Fruit fly (Drosophila melanogaster): ENCODE results near the gene Cpsf73.

Gene Cpsf73

DNA sequence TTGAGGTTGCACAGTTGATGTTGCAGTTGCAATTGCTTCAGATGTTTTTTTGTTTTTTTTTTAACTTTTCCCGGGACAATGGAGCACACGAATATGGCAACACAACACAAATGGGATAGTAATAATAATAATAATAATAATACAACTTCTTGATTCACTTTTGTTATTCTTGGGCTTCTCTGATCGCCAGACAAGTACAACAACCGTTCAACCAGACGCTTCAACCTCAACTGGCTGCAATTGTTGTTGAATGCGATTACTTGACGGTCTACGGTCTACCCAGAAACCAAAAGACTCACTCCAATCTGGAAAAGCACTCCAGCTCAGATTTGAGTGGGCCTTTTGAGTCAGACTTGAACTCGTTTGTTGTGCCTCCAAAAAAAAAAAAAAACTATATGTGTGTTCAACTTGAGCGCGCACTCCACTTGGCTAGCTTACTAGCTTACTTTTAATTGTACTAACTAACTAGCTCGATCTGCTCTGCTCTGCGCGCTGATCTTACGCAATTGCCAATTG is 22.1 kb downstream of the Cpsf73 start, which contains the start of gene CG14301:
TSS of gene CG14301 (minus strand) at position 216 of the 516 bp plus-strand sequence.
- TF ChIP-seq Blimp-1 (GFP tag; optimal IDR thresholded peaks at IDR 0.05) (no peak), CG8119 (GFP tag; IDR thresholded peaks at IDR 0.05) (no peak; the same call in 2 of the 3 replicates), fkh (GFP tag; optimal IDR thresholded peaks at IDR 0.05) (no peak), CG11294 (GFP tag; IDR thresholded peaks at IDR 0.05) (no peak), CG11902 (GFP tag; optimal IDR thresholded peaks at IDR 0.05) (no peak), ss (GFP tag; optimal IDR thresholded peaks at IDR 0.05) (peak in 1 of 2 experiments; percentile 13), fd59A (GFP tag; optimal IDR thresholded peaks at IDR 0.05) (no peak), eg (GFP tag; IDR thresholded peaks at IDR 0.05) (peak; percentile 29; the same call in 1 of the 3 replicates), CG3919 (GFP tag; optimal IDR thresholded peaks at IDR 0.05) (peak; percentile 10), achi (GFP tag; optimal IDR thresholded peaks at IDR 0.05) (no peak), Eip78C (GFP tag) (peak; percentile 29), Lpt (GFP tag; optimal IDR thresholded peaks at IDR 0.05) (peak; percentile 3), CG15336 (GFP tag; IDR thresholded peaks at IDR 0.05) (peak; percentile 16; the same call in 1 of the 2 replicates), esn (GFP tag; optimal IDR thresholded peaks at IDR 0.05) (no peak)

DNA sequence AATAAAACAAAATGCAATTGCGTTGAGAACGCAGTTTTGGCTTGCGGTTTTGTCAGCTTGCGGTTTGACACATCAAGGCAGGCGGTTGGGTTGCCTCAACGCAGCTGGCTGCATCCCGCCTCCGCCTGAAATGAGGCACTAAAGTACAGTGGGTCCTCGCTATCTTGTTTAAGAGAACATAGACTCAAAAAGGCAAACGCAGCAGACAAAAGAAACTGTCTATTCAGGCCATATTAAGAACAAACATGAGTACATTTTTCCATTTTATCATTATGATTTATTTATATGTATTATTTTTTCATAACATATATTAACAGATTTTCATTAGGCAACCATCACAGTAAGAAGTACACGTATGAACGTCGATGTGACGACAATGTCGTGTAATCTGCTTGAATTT is 23.7 kb downstream of the Cpsf73 start:
- TF ChIP-seq OdsH (GFP tag; optimal IDR thresholded peaks at IDR 0.05), result peak; percentile 13
- peak; percentile 60 for TF ChIP-seq CG15336 (GFP tag; IDR thresholded peaks at IDR 0.05)
- TF ChIP-seq Eip78C (GFP tag), result peak; percentile 56
- peak; percentile 49 for TF ChIP-seq dsx (GFP tag; optimal IDR thresholded peaks at IDR 0.05; ENCODE audit: poor library complexity, severe bottlenecking)
- TF ChIP-seq eg (GFP tag; IDR thresholded peaks at IDR 0.05), result peak; percentile 75
- TF ChIP-seq CG3919 (GFP tag; optimal IDR thresholded peaks at IDR 0.05), result peak; percentile 27
- TF ChIP-seq achi (GFP tag; optimal IDR thresholded peaks at IDR 0.05), result peak; percentile 27
- peak; percentile 4 for TF ChIP-seq esn (GFP tag; optimal IDR thresholded peaks at IDR 0.05)
- no peak for TF ChIP-seq fd85E (GFP tag; optimal IDR thresholded peaks at IDR 0.05)
- peak; percentile 19 for TF ChIP-seq Hr4 (GFP tag; optimal IDR thresholded peaks at IDR 0.05)
- TF ChIP-seq Met (GFP tag; optimal IDR thresholded peaks at IDR 0.05), result no peak
- TF ChIP-seq Sox15 (GFP tag; optimal IDR thresholded peaks at IDR 0.05), result no peak
- TF ChIP-seq Gug (GFP tag; IDR thresholded peaks at IDR 0.05), result peak; percentile 30; the same call in 1 of the 2 replicates
- peak; percentile 49; the same call in 1 of the 3 replicates for TF ChIP-seq CG6163 (GFP tag; IDR thresholded peaks at IDR 0.05)
- peak; percentile 40; the same call in 1 of the 2 replicates for TF ChIP-seq CG11294 (GFP tag; IDR thresholded peaks at IDR 0.05)
- peak in 1 of 2 experiments; percentile 13 for TF ChIP-seq ss (GFP tag; optimal IDR thresholded peaks at IDR 0.05)
- peak; percentile 46 for TF ChIP-seq CG32006 (GFP tag; optimal IDR thresholded peaks at IDR 0.05)
- TF ChIP-seq CG6792 (GFP tag; optimal IDR thresholded peaks at IDR 0.05), result peak; percentile 13
- TF ChIP-seq net (GFP tag; optimal IDR thresholded peaks at IDR 0.05), result no peak
- TF ChIP-seq CG6276 (GFP tag; optimal IDR thresholded peaks at IDR 0.05), result peak; percentile 12
- TF ChIP-seq Ets96B (tag; optimal IDR thresholded peaks at IDR 0.05), result peak; percentile 25
- TF ChIP-seq fd59A (GFP tag; optimal IDR thresholded peaks at IDR 0.05), result no peak
- peak; percentile 6 for TF ChIP-seq CG3032 (tag; optimal IDR thresholded peaks at IDR 0.05)
- TF ChIP-seq CG8119 (GFP tag; IDR thresholded peaks at IDR 0.05), result peak; percentile 33; the same call in 1 of the 3 replicates

dm6 chr3R:18633099-18633498 is 30.3 kb downstream of the Cpsf73 start:
- TF ChIP-seq Hr39 (GFP tag; optimal IDR thresholded peaks at IDR 0.05) (no peak), topi (GFP tag; optimal IDR thresholded peaks at IDR 0.05) (no peak), svp (GFP tag) (no peak), dsx (GFP tag; optimal IDR thresholded peaks at IDR 0.05; ENCODE audit: poor library complexity, severe bottlenecking) (no peak), CG6808 (GFP tag; optimal IDR thresholded peaks at IDR 0.05) (no peak), CG11762 (GFP tag; optimal IDR thresholded peaks at IDR 0.05; ENCODE audit: insufficient read depth) (no peak), CG6792 (GFP tag; optimal IDR thresholded peaks at IDR 0.05) (no peak), CG1621 (tag; optimal IDR thresholded peaks at IDR 0.05) (no peak), CG11902 (GFP tag; optimal IDR thresholded peaks at IDR 0.05) (no peak), Eip75B (GFP tag; optimal IDR thresholded peaks at IDR 0.05) (no peak), esn (GFP tag; optimal IDR thresholded peaks at IDR 0.05) (no peak), CG6854 (GFP tag; optimal IDR thresholded peaks at IDR 0.05) (no peak), CG11294 (GFP tag; IDR thresholded peaks at IDR 0.05) (0 out of 2 replicates have a peak, but pooled peaks have one; percentile 23), fkh (GFP tag; optimal IDR thresholded peaks at IDR 0.05) (no peak), Gug (GFP tag; IDR thresholded peaks at IDR 0.05) (no peak), CG9139 (GFP tag; optimal IDR thresholded peaks at IDR 0.05) (no peak), dac (GFP tag; optimal IDR thresholded peaks at IDR 0.05) (no peak), CG8319 (GFP tag; optimal IDR thresholded peaks at IDR 0.05) (no peak), Sox102F (GFP tag; optimal IDR thresholded peaks at IDR 0.05) (peak; percentile 8), CG16779 (tag; optimal IDR thresholded peaks at IDR 0.05) (no peak), Hr4 (GFP tag; optimal IDR thresholded peaks at IDR 0.05) (peak; percentile 52), lz (GFP tag; optimal IDR thresholded peaks at IDR 0.05) (no peak), Hr38 (GFP tag; optimal IDR thresholded peaks at IDR 0.05) (no peak), Met (GFP tag; optimal IDR thresholded peaks at IDR 0.05) (peak; percentile 9), ss (GFP tag; optimal IDR thresholded peaks at IDR 0.05) (no peak), Blimp-1 (GFP tag; optimal IDR thresholded peaks at IDR 0.05) (no peak), Ets21C (GFP tag; optimal IDR thresholded peaks at IDR 0.05) (no peak), Eip93F (GFP tag; optimal IDR thresholded peaks at IDR 0.05) (no peak)

Measured in whole organism, prepupa.